Worm (Caenorhabditis elegans): ENCODE data around the gene twk-24.

- no peak for TF ChIP-seq unc-62 (GFP tag; optimal IDR thresholded peaks at IDR 0.05)
- no peak for TF ChIP-seq unc-39 (tag; optimal IDR thresholded peaks at IDR 0.05)
- TF ChIP-seq blmp-1 (tag; optimal IDR thresholded peaks at IDR 0.05): no peak
- TF ChIP-seq pha-4 (tag; optimal IDR thresholded peaks at IDR 0.05): no peak
- TF ChIP-seq drap-1 (GFP tag; optimal IDR thresholded peaks at IDR 0.05): no peak
- no peak for TF ChIP-seq nhr-237 (tag; optimal IDR thresholded peaks at IDR 0.05)
- no peak for TF ChIP-seq nhr-28 (tag; optimal IDR thresholded peaks at IDR 0.05)
- no peak for TF ChIP-seq elt-1 (tag; optimal IDR thresholded peaks at IDR 0.05; ENCODE audit: borderline replicate concordance, insufficient read depth)
- no peak for TF ChIP-seq mab-5 (tag; optimal IDR thresholded peaks at IDR 0.05)
- no peak for TF ChIP-seq snpc-4 (tag; optimal IDR thresholded peaks at IDR 0.05)
These were observed 10.2 kb downstream of the twk-24 start, which contains the start of gene ugt-56 for ce11 chrV:12258922-12259321.
